Fruit fly (Drosophila melanogaster) whole organism, embryonic: ENCODE results near the gene regucalcin.
A peak's percentile ranks its signal among the peaks of the same experiment; 100 is the strongest.

ENCODE experiments used
- Antp ChIP-seq: fragments of 200-800 bp; sonication (Bioruptor generic); optimal IDR thresholded peaks from 3 replicates; lab custom pipeline; 2016; ENCODE audit warnings: missing biosample characterization, missing genetic modification characterization
- Blimp-1 ChIP-seq: fragments of 200-800 bp; sonication (Bioruptor generic); optimal IDR thresholded peaks from 3 replicates; lab custom pipeline; 2018; ENCODE audit warnings: missing biosample characterization, missing genetic modification characterization, mild to moderate bottlenecking, moderate library complexity, missing genetic modification reagents
- CG10267 ChIP-seq: fragments of 200-800 bp; sonication (Bioruptor generic); optimal IDR thresholded peaks from 2 replicates; lab custom pipeline; 2018; ENCODE audit warnings: missing biosample characterization, mild to moderate bottlenecking, missing genetic modification characterization, moderate library complexity
- CG10462 ChIP-seq: fragments of 200-800 bp; sonication (Bioruptor generic); optimal IDR thresholded peaks from 2 replicates; lab custom pipeline; 2016; ENCODE audit warnings: missing biosample characterization, missing genetic modification characterization
- CG10959 ChIP-seq: fragments of 200-800 bp; sonication (Bioruptor generic); IDR thresholded peaks from 2 replicates; pipeline ENCODE4 v1.3.6; 2022; ENCODE audit warnings: missing biosample characterization, missing genetic modification characterization
- CG12299 ChIP-seq: fragments of 200-800 bp; sonication (Bioruptor generic); optimal IDR thresholded peaks from 2 replicates; lab custom pipeline; 2018; ENCODE audit warnings: missing biosample characterization, mild to moderate bottlenecking, missing genetic modification characterization
- CG12391 ChIP-seq: fragments of 200-800 bp; sonication (Bioruptor generic); optimal IDR thresholded peaks from 3 replicates; lab custom pipeline; 2018; ENCODE audit warnings: missing biosample characterization, mild to moderate bottlenecking, missing genetic modification characterization, moderate library complexity
- CG14441 ChIP-seq: fragments of 200-800 bp; sonication (Bioruptor generic); IDR thresholded peaks from 2 replicates; pipeline ENCODE4 v1.3.6; 2022; ENCODE audit warnings: missing biosample characterization, missing genetic modification characterization
- CG16779 ChIP-seq: fragments of 200-800 bp; sonication (Bioruptor generic); IDR thresholded peaks from 2 replicates; pipeline ENCODE4 v1.3.6; 2022; ENCODE audit warnings: missing biosample characterization, missing genetic modification characterization
- CG16815 ChIP-seq: fragments of 200-800 bp; sonication (Bioruptor generic); optimal IDR thresholded peaks from 3 replicates; lab custom pipeline; 2017; ENCODE audit warnings: missing biosample characterization, mild to moderate bottlenecking, missing genetic modification characterization
- CG17802 ChIP-seq: fragments of 200-800 bp; sonication (Bioruptor generic); optimal IDR thresholded peaks from 2 replicates; lab custom pipeline; 2018; ENCODE audit warnings: missing biosample characterization, mild to moderate bottlenecking, missing genetic modification characterization, moderate library complexity
- CG1832 ChIP-seq: fragments of 200-800 bp; sonication (Bioruptor generic); optimal IDR thresholded peaks from 2 replicates; lab custom pipeline; 2017; ENCODE audit warnings: missing biosample characterization, mild to moderate bottlenecking, missing genetic modification characterization, inconsistent platforms
- CG2875 ChIP-seq: fragments of 200-800 bp; sonication (Bioruptor generic); optimal IDR thresholded peaks from 2 replicates; lab custom pipeline; 2017; ENCODE audit warnings: missing biosample characterization, mild to moderate bottlenecking, missing genetic modification characterization, missing genetic modification reagents
- CG31441 ChIP-seq: fragments of 200-800 bp; sonication (Bioruptor generic); IDR thresholded peaks from 2 replicates; pipeline ENCODE4 v1.3.6; 2022; ENCODE audit warnings: missing biosample characterization, missing genetic modification characterization
- CG32767 ChIP-seq: fragments of 200-800 bp; sonication (Bioruptor generic); IDR thresholded peaks from 2 replicates; pipeline ENCODE4 v1.3.6; 2022; ENCODE audit warnings: missing biosample characterization, missing genetic modification characterization
- CG34224 ChIP-seq: fragments of 200-800 bp; sonication (Bioruptor generic); IDR thresholded peaks from 3 replicates; pipeline ENCODE4 v1.3.6; 2022; ENCODE audit warnings: missing biosample characterization, missing genetic modification characterization; ENCODE audit not compliant: partially characterized antibody
- CG6689 ChIP-seq: fragments of 200-800 bp; sonication (Bioruptor generic); IDR thresholded peaks from 2 replicates; pipeline ENCODE4 v1.3.6; 2022; ENCODE audit warnings: missing biosample characterization, missing genetic modification characterization
- CG7372 ChIP-seq: fragments of 200-800 bp; sonication (Bioruptor generic); IDR thresholded peaks from 2 replicates; pipeline ENCODE4 v1.3.6; 2022; ENCODE audit warnings: missing biosample characterization, missing genetic modification characterization
- CG7963 ChIP-seq: fragments of 200-800 bp; sonication (Bioruptor generic); IDR thresholded peaks from 3 replicates; pipeline ENCODE4 v1.3.6; 2022; ENCODE audit warnings: missing biosample characterization, missing genetic modification characterization; ENCODE audit not compliant: partially characterized antibody
- CG8089 ChIP-seq: fragments of 200-800 bp; sonication (Bioruptor generic); optimal IDR thresholded peaks from 3 replicates; lab custom pipeline; 2016; ENCODE audit warnings: missing biosample characterization, missing genetic modification characterization
- CG9609 ChIP-seq: fragments of 200-800 bp; sonication (Bioruptor generic); optimal IDR thresholded peaks from 3 replicates; lab custom pipeline; 2016; ENCODE audit warnings: missing biosample characterization, missing genetic modification characterization
- CrebB ChIP-seq: fragments of 200-800 bp; sonication (Bioruptor generic); optimal IDR thresholded peaks from 3 replicates; lab custom pipeline; 2018; ENCODE audit warnings: missing biosample characterization, mild to moderate bottlenecking, missing genetic modification characterization
- Drgx ChIP-seq: fragments of 200-800 bp; sonication (Bioruptor generic); IDR thresholded peaks from 2 replicates; pipeline ENCODE4 v1.3.6; 2022; ENCODE audit warnings: missing biosample characterization, missing genetic modification characterization
- E2f2 ChIP-seq: fragments of 200-800 bp; sonication (Bioruptor generic); IDR thresholded peaks from 2 replicates; pipeline ENCODE4 v1.3.6; 2022; ENCODE audit warnings: missing biosample characterization, missing genetic modification characterization
- Ets65A ChIP-seq: fragments of 200-800 bp; sonication (Bioruptor generic); peaks from one replicate; lab custom pipeline; 2016; ENCODE audit warnings: missing biosample characterization, missing genetic modification characterization
- Hand ChIP-seq: fragments of 200-800 bp; sonication (Bioruptor generic); optimal IDR thresholded peaks from 2 replicates; lab custom pipeline; 2017; ENCODE audit warnings: mild to moderate bottlenecking, missing biosample characterization, missing genetic modification reagents, missing genetic modification characterization
- MTF-1 ChIP-seq: fragments of 200-800 bp; sonication (Bioruptor generic); optimal IDR thresholded peaks from 2 replicates; lab custom pipeline; 2018; ENCODE audit warnings: missing biosample characterization, mild to moderate bottlenecking, missing genetic modification characterization, borderline replicate concordance
- Optix ChIP-seq: fragments of 200-800 bp; sonication (Bioruptor generic); IDR thresholded peaks from 3 replicates; pipeline ENCODE4 v1.3.6; 2022; ENCODE audit warnings: missing biosample characterization, missing genetic modification characterization
- Rfx ChIP-seq: fragments of 200-800 bp; sonication (Bioruptor generic); IDR thresholded peaks from 2 replicates; pipeline ENCODE4 v1.3.6; 2022; ENCODE audit warnings: missing biosample characterization, missing genetic modification characterization
- Trl ChIP-seq, 3 experiments: fragments of >200 bp in 2 of 3; fragments of 200-800 bp in 1 of 3; sonication (Bioruptor generic) in 1 of 3; optimal IDR thresholded peaks; 2 replicates in 1 of 3; 3 replicates in 2 of 3; lab custom pipeline; 2016 to 2017; ENCODE audit warnings: missing biosample characterization in 1 of 3, missing genetic modification characterization in 1 of 3
- Vsx1 ChIP-seq: fragments of 200-800 bp; sonication (Bioruptor generic); optimal IDR thresholded peaks from 2 replicates; lab custom pipeline; 2017; ENCODE audit warnings: missing biosample characterization, mild to moderate bottlenecking, missing genetic modification characterization, missing genetic modification reagents
- aop ChIP-seq: fragments of 200-800 bp; sonication (Bioruptor generic); IDR thresholded peaks from 2 replicates; pipeline ENCODE4 v1.3.6; 2022; ENCODE audit warnings: missing biosample characterization, missing genetic modification characterization
- bbx ChIP-seq: fragments of 200-800 bp; sonication (Bioruptor generic); IDR thresholded peaks from 2 replicates; pipeline ENCODE4 v1.3.6; 2022; ENCODE audit warnings: missing biosample characterization, missing genetic modification characterization; ENCODE audit not compliant: partially characterized antibody
- btn ChIP-seq: fragments of 200-800 bp; sonication (Bioruptor generic); optimal IDR thresholded peaks from 2 replicates; lab custom pipeline; 2016; ENCODE audit warnings: missing biosample characterization, missing genetic modification characterization
- caup ChIP-seq: fragments of 200-800 bp; sonication (Bioruptor generic); optimal IDR thresholded peaks from 3 replicates; lab custom pipeline; 2017; ENCODE audit warnings: missing biosample characterization, mild to moderate bottlenecking, missing genetic modification characterization, moderate library complexity; ENCODE audit not compliant: severe bottlenecking
- ci ChIP-seq: fragments of 200-800 bp; sonication (Bioruptor generic); IDR thresholded peaks from 3 replicates; pipeline ENCODE4 v1.3.6; 2022; ENCODE audit warnings: missing biosample characterization, missing genetic modification characterization
- dm ChIP-seq: fragments of 200-800 bp; sonication (Bioruptor generic); optimal IDR thresholded peaks from 3 replicates; lab custom pipeline; 2016; ENCODE audit warnings: missing biosample characterization, missing genetic modification characterization
- dysf ChIP-seq: fragments of 200-800 bp; sonication (Bioruptor generic); IDR thresholded peaks from 3 replicates; pipeline ENCODE4 v1.3.6; 2022; ENCODE audit warnings: missing biosample characterization, missing genetic modification characterization
- ems ChIP-seq: fragments of 200-800 bp; sonication (Bioruptor generic); optimal IDR thresholded peaks from 3 replicates; lab custom pipeline; 2016; ENCODE audit warnings: missing biosample characterization, missing genetic modification characterization
- eve ChIP-seq, 2 experiments: fragments of >200 bp; optimal IDR thresholded peaks; 2 replicates each; lab custom pipeline; 2017; ENCODE audit warnings: missing biosample characterization in 2 of 2, missing genetic modification characterization in 2 of 2
- ewg ChIP-seq: fragments of 200-800 bp; sonication (Bioruptor generic); optimal IDR thresholded peaks from 3 replicates; lab custom pipeline; 2017; ENCODE audit warnings: mild to moderate bottlenecking, missing biosample characterization, missing genetic modification reagents, missing genetic modification characterization
- kni ChIP-seq: fragments of 200-800 bp; sonication (Bioruptor generic); optimal IDR thresholded peaks from 3 replicates; lab custom pipeline; 2017; ENCODE audit warnings: mild to moderate bottlenecking, missing biosample characterization, missing genetic modification reagents, missing genetic modification characterization
- lab ChIP-seq: fragments of 200-800 bp; sonication (Bioruptor generic); optimal IDR thresholded peaks from 3 replicates; lab custom pipeline; 2017; ENCODE audit warnings: missing biosample characterization, missing genetic modification characterization, mild to moderate bottlenecking, moderate library complexity, missing genetic modification reagents
- lbe ChIP-seq: fragments of 200-800 bp; sonication (Bioruptor generic); optimal IDR thresholded peaks from 2 replicates; lab custom pipeline; 2016; ENCODE audit warnings: missing biosample characterization, mild to moderate bottlenecking, missing genetic modification characterization
- org-1 ChIP-seq: fragments of 200-800 bp; sonication (Bioruptor generic); optimal IDR thresholded peaks from 2 replicates; lab custom pipeline; 2017; ENCODE audit warnings: missing biosample characterization, missing genetic modification characterization
- tin ChIP-seq: fragments of 200-800 bp; sonication (Bioruptor generic); optimal IDR thresholded peaks from 3 replicates; lab custom pipeline; 2016; ENCODE audit warnings: missing biosample characterization, missing genetic modification characterization
- tup ChIP-seq: fragments of 200-800 bp; sonication (Bioruptor generic); optimal IDR thresholded peaks from 2 replicates; lab custom pipeline; 2016; ENCODE audit warnings: missing biosample characterization, mild to moderate bottlenecking, missing genetic modification characterization, moderate library complexity
- usp ChIP-seq: fragments of >200 bp; optimal IDR thresholded peaks from 2 replicates; lab custom pipeline; 2017; ENCODE audit warnings: missing biosample characterization, missing genetic modification characterization

The regucalcin gene

dm6 chrX:12001005-12001404 lies 11.2 kb upstream of the regucalcin start:
- TF ChIP-seq dm (no peak), CG7372 (GFP tag; lab: Robert Waterston, UW) (no peak), btn (GFP tag; lab: Kevin White, UChicago) (no peak), CG10462 (GFP tag; lab: Kevin White, UChicago) (no peak), CG8089 (no peak), CG34224 (no peak), kni (GFP tag; lab: Kevin White, UChicago) (peak; percentile 44), CG16779 (no peak), CrebB (tag; lab: Kevin White, UChicago) (no peak), CG10959 (GFP tag; lab: Robert Waterston, UW) (no peak), CG32767 (GFP tag; lab: Robert Waterston, UW) (no peak), ci (0 out of 3 replicates have a peak, but pooled peaks have one; percentile 35), CG12391 (tag; lab: Kevin White, UChicago) (no peak), CG1832 (no peak), Blimp-1 (GFP tag; lab: Kevin White, UChicago) (peak; percentile 90), aop (no peak), caup (no peak), Vsx1 (GFP tag; lab: Kevin White, UChicago) (no peak), CG7963 (no peak), ewg (no peak), CG10267 (tag; lab: Kevin White, UChicago) (no peak), CG14441 (GFP tag; lab: Robert Waterston, UW) (no peak), usp (GFP tag; lab: Kevin White, UChicago) (no peak), CG9609 (GFP tag; lab: Kevin White, UChicago) (no peak), CG12299 (tag; lab: Kevin White, UChicago) (no peak)

dm6 chrX:12003437-12004394 lies 8.5 kb upstream of the regucalcin start, which contains the start of gene fw:
fw (minus strand) TSS chrX:12003914.
- TF ChIP-seq CG16815 (GFP tag; lab: Kevin White, UChicago), result peak; percentile 2
- TF ChIP-seq bbx, result 0 out of 2 replicates have a peak, but pooled peaks have one; percentile 21
- peak; percentile 36 for TF ChIP-seq Antp (GFP tag; lab: Kevin White, UChicago)
- peak; percentile 13 for TF ChIP-seq MTF-1
- TF ChIP-seq Ets65A (GFP tag; lab: Kevin White, UChicago), result peak; percentile 80
- 0 out of 2 replicates have a peak, but pooled peaks have one; percentile 11 for TF ChIP-seq CG6689 (GFP tag; lab: Robert Waterston, UW)
- TF ChIP-seq Drgx, result peak; percentile 83
- peak; percentile 11 for TF ChIP-seq lab (GFP tag; lab: Kevin White, UChicago)
- TF ChIP-seq dysf (GFP tag; lab: Robert Waterston, UW), result 0 out of 3 replicates have a peak, but pooled peaks have one; percentile 33
- peak; percentile 1 for TF ChIP-seq tin (GFP tag; lab: Kevin White, UChicago)
- peak; percentile 29; the same call in 1 of the 2 replicates for TF ChIP-seq E2f2 (GFP tag; lab: Robert Waterston, UW)
- peak; percentile 31 for TF ChIP-seq ems (GFP tag; lab: Kevin White, UChicago)
- TF ChIP-seq Hand (GFP tag; lab: Kevin White, UChicago), result no peak
- TF ChIP-seq CG31441 (GFP tag; lab: Robert Waterston, UW), result peak; percentile 57; the same call in 1 of the 2 replicates
- peak; percentile 35 for TF ChIP-seq org-1 (GFP tag; lab: Kevin White, UChicago)
- peak; percentile 54; the same call in 1 of the 3 replicates for TF ChIP-seq Optix (GFP tag; lab: Robert Waterston, UW)
- TF ChIP-seq eve (GFP tag; optimal IDR thresholded peaks at IDR 0.05; lab: Kevin White, UChicago), result peak in 1 of 2 experiments; percentile 34
- TF ChIP-seq CG2875 (GFP tag; lab: Kevin White, UChicago), result peak; percentile 24
- no peak for TF ChIP-seq Trl (optimal IDR thresholded peaks at IDR 0.05; lab: Kevin White, UChicago)
- peak; percentile 21 for TF ChIP-seq Trl (GFP tag; optimal IDR thresholded peaks at IDR 0.05; lab: Kevin White, UChicago)
- TF ChIP-seq Rfx (GFP tag; lab: Robert Waterston, UW), result peak; percentile 60; the same call in 1 of the 2 replicates
- TF ChIP-seq lbe (GFP tag; lab: Kevin White, UChicago), result peak; percentile 66
- TF ChIP-seq CG17802 (tag; lab: Kevin White, UChicago), result no peak
- no peak for TF ChIP-seq tup (GFP tag; lab: Kevin White, UChicago)
